Fruit fly (Drosophila melanogaster) whole organism, pupa: ENCODE data around the gene Klp10A.

ENCODE experiments used
- CG14655 ChIP-seq: fragments of 200-800 bp; sonication (Bioruptor generic); optimal IDR thresholded peaks from 3 replicates; lab custom pipeline; 2017; ENCODE audit warnings: mild to moderate bottlenecking, missing biosample characterization, missing genetic modification reagents, missing genetic modification characterization
- CG15710 ChIP-seq: fragments of 200-800 bp; sonication (Bioruptor generic); optimal IDR thresholded peaks from 2 replicates; lab custom pipeline; 2018; ENCODE audit warnings: missing biosample characterization, mild to moderate bottlenecking, missing genetic modification characterization, moderate library complexity
- CG4496 ChIP-seq: fragments of 200-800 bp; sonication (Bioruptor generic); IDR thresholded peaks from 3 replicates; pipeline ENCODE4 v1.3.6; 2022; ENCODE audit warnings: missing biosample characterization, missing genetic modification characterization
- CG8159 ChIP-seq: fragments of 200-800 bp; sonication (Bioruptor generic); optimal IDR thresholded peaks from 3 replicates; lab custom pipeline; 2018; ENCODE audit warnings: missing biosample characterization, mild to moderate bottlenecking, missing genetic modification characterization, moderate library complexity
- CG9948 ChIP-seq: fragments of 200-800 bp; sonication (Bioruptor generic); optimal IDR thresholded peaks from 2 replicates; lab custom pipeline; 2018; ENCODE audit warnings: missing biosample characterization, mild to moderate bottlenecking, missing genetic modification characterization, moderate library complexity
- Pif1A ChIP-seq: fragments of 200-800 bp; sonication (Bioruptor generic); optimal IDR thresholded peaks from 3 replicates; lab custom pipeline; 2016; ENCODE audit warnings: missing biosample characterization, missing genetic modification characterization
- Pif1B ChIP-seq: fragments of 200-800 bp; sonication (Bioruptor generic); optimal IDR thresholded peaks from 3 replicates; lab custom pipeline; 2016; ENCODE audit warnings: missing biosample characterization, missing genetic modification characterization
- fd96Ca ChIP-seq: fragments of 200-800 bp; sonication (Bioruptor generic); IDR thresholded peaks from 3 replicates; pipeline ENCODE4 v1.3.6; 2022; ENCODE audit warnings: missing biosample characterization, missing genetic modification characterization
- gl ChIP-seq: fragments of 200-800 bp; sonication (Bioruptor generic); optimal IDR thresholded peaks from 2 replicates; lab custom pipeline; 2018; ENCODE audit warnings: missing biosample characterization, mild to moderate bottlenecking, missing genetic modification characterization

DNA sequence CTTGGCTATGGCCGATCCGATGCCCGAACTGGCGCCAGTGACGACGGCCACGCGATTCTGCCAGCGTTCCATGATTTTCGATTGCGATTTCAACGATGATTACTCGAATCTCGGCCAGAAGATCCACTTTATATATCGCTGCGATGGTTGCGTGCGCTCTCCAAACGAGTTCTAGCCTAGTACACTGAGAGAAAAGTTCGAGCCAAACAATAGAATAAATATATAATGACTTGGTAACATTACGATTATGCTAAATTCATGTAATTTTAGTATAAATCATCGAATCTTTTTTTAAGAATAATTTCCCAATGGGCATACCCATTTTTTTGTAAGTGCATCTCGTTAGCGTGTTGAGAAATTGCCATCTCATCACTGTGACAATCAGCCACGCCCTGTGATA, 32.0 kb upstream of the Klp10A start, which contains the start of gene Antdh:
- no peak for TF ChIP-seq CG8159 (tag; lab: Kevin White, UChicago)
- no peak for TF ChIP-seq CG9948 (tag; lab: Kevin White, UChicago)
- TF ChIP-seq CG14655 = peak; percentile 34
- no peak for TF ChIP-seq gl (tag; lab: Kevin White, UChicago)
- TF ChIP-seq Pif1A (GFP tag; lab: Kevin White, UChicago) = no peak
- no peak for TF ChIP-seq CG15710 (tag; lab: Kevin White, UChicago)
- TF ChIP-seq CG4496 (GFP tag; lab: Robert Waterston, UW) = 0 out of 3 replicates have a peak, but pooled peaks have one; percentile 32
- no peak for TF ChIP-seq fd96Ca (GFP tag; lab: Robert Waterston, UW)
- no peak for TF ChIP-seq Pif1B (GFP tag; lab: Kevin White, UChicago)
